Worm (Caenorhabditis elegans): ENCODE measurements around the gene hif-1.

DNA sequence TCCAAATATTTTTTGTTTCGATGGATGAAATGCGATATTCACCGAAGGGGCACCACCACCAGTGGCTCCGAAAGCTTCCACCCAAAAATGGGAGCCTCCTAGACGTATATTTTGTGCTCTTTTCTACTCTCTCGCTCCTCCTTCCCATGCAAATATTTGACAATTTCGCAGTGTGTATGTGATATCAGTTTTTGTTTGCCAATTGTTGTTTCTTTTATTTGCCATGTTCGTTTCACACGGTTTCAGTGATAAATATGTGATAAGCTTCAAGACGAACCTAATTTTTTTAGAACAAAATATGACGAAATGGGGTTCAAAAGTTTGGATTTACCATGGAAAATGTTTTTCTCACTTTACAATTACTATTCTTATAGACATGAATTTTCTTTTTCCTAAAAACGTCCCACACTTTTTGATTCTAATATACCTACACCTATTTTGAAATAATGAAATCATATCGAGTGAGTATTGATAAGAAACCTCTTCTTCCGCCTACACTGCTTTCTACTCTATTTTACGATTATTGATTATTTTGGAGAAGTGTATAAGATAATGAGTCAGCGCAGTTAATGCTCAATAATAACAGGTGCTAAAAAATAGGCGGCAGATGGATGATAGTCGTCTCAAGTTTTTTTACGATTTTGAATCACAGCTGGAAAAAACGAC is 26.2 kb upstream of the hif-1 start:
- TF ChIP-seq elt-2 (tag; optimal IDR thresholded peaks at IDR 0.05): no peak
- no peak for TF ChIP-seq pha-4 (tag; optimal IDR thresholded peaks at IDR 0.05)
- TF ChIP-seq F13H6.1 (tag; optimal IDR thresholded peaks at IDR 0.05): no peak
- no peak for TF ChIP-seq ttx-3 (tag; optimal IDR thresholded peaks at IDR 0.05)
- TF ChIP-seq rnt-1 (tag; optimal IDR thresholded peaks at IDR 0.05): no peak
- TF ChIP-seq pqm-1 (tag; optimal IDR thresholded peaks at IDR 0.05): no peak
- no peak for TF ChIP-seq pat-9 (tag; optimal IDR thresholded peaks at IDR 0.05)
- TF ChIP-seq ama-1 (optimal IDR thresholded peaks at IDR 0.05): no peak
- TF ChIP-seq nhr-232 (tag; optimal IDR thresholded peaks at IDR 0.05): no peak

Measured in whole organism, late embryonic.